Fruit fly (Drosophila melanogaster): ENCODE data around the gene Lst8.

Lst8 gene

DNA sequence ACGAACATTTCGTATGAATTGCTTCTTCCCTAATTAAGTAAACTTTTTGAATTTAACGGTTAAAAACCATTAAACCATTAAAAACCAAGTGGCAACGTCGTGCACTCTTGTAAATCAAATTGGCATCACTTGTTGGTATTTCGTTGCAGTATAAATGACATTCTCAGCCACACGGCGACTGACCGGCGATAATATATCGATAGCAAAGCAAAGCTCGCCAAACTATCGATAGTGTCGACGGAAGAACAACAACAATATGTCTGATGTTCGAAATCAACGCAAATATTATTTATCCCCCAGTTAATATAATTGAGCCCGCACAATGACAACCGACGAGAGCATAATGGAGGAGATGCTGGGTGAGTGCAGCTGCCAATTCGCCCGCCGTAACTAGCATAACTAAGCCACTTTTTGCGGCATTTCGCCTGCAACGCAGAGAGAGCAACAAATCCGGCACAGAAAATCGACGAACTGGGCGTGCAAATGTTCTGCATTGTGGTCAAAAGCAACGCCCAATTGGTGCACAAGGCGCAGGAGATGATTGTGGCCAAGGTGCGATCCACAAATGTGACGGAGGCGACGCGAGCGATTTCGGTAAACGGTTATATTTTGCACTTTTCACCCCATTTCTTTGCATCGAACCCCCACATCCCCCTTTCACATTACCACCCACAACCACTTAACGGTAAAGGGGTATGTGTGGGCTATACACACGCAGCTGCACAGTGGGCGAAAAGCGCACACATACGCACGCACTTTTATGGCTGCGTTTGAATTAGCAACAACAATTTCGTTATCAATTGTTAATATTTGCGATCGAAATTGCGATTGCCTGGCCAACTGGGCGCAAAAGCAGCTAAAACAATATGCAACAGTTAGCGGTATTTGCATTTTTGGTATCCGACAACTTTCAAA, 4.7 kb downstream of the Lst8 start, which contains the start of gene Gga:
Gene Gga, plus strand, starts transcription at position 213 of the 915 bp plus-strand sequence.
- no peak for TF ChIP-seq noc (tag; optimal IDR thresholded peaks at IDR 0.05)

DNA sequence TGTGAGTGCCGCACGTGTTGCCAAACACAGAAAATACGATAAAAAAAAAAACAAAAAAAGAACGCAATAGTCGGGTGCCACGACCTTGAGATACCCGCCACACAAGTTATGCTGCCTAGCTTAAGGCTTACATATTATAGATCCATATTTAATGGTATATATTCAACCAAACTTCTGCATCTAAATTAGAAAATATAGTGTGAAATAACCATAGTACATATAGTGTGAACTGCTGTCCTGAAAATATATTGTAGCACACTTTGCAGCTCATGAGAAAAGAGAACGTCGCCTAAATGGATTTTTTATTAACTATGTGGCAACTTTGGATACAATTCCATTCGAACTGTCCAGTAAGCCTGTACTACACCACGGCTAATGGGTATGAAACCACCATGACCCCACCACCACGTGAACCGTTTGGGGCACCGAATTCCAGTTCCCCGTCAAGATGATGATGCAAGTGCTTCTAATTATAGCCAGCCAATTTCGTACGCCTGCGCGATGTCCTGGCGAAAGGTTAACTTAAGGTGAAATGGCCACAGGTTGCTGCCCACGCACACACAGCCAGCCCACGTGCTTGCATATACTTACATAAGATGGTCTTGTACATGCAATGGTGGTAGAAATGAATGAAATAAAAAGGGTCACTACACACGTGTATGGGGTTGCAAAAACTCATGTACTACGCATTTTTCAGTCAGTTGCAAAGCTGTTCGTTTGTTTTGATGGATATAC, 5.5 kb downstream of the Lst8 start:
- TF ChIP-seq noc (tag; optimal IDR thresholded peaks at IDR 0.05), result peak; percentile 37

DNA sequence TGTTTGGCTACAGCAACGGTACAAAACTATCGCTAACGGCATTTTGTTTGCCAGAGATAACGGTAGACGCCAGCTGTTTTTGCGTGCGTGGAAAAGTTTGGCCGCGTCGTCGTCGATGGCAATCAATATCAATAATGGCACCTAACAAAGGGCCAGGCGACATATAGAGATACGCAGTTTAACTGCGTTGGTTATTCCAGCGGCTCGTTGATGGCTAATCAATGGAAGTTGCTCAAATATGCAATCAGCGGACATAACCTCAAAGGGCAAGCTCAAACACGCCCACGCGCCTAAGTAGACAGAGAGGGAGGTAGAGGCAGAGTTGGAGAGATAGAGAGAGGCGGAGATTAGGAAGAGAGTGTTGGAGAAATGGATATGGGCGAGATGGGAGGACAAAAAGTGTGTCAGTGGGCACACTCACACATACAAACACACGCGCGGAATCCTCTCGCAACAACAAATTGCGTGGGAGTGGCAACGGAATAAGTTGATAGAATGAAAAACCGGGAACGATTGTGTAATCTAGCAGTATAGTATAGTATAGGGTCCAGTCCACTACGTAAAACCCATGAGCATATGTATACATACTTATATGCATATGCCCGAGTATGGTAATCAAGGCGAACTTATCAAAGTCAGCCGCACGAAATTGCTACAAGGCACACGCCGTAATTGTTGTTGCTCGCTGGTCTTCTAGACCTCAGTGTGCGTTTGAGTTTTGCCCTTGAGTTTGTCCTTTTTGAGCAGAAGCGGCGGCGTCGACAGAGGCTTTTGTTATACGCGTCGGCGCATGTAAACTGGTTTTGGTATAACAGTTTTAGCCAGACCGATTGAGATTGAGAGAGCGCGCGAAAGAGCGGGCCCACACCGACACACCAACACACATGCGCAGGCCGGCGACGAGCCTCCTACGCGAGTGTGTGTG, 6.3 kb downstream of the Lst8 start:
- no peak for TF ChIP-seq noc (tag; optimal IDR thresholded peaks at IDR 0.05)

dm6 chrX:9598106-9598505, 7.7 kb downstream of the Lst8 start:
- TF ChIP-seq noc (tag; optimal IDR thresholded peaks at IDR 0.05), result no peak

DNA sequence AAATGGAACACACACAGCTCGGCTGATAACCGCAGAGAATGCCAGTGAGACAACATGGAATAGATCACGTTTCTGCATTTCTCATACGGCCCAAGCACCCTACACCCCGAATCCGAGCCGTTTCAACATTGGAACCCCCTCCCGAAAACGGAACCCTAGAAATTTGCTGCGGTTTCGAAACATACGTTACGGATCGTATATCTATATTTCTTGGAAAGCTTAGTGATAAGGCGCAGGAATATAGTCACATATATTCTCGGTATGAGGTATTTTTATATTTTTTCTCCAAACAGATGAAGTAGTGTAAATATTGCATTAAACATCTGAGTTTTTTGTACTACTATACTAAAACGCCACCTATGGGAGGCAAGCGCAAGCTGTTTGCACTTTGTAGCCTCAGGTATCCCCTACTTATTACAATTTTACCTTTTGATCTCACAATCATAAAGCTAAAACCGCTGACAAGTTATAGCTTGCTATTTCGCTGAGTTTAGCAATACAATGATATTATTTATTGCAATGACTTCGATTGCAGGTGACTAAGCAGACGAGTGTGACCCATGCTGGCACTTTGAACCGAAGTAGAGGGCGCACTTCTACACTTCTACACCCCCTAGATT, 10.3 kb downstream of the Lst8 start:
- no peak for TF ChIP-seq noc (tag; optimal IDR thresholded peaks at IDR 0.05)

dm6 chrX:9594446-9594845, 11.3 kb downstream of the Lst8 start:
- no peak for TF ChIP-seq noc (tag; optimal IDR thresholded peaks at IDR 0.05)

- TF ChIP-seq noc (tag; optimal IDR thresholded peaks at IDR 0.05), result no peak
Measured at dm6 chrX:9590592-9590991, 15.2 kb downstream of the Lst8 start.

dm6 chrX:9589928-9590327, 15.8 kb downstream of the Lst8 start:
- TF ChIP-seq noc (tag; optimal IDR thresholded peaks at IDR 0.05), result peak; percentile 79

dm6 chrX:9587881-9588280, 17.9 kb downstream of the Lst8 start:
- no peak for TF ChIP-seq noc (tag; optimal IDR thresholded peaks at IDR 0.05)

- TF ChIP-seq noc (tag; optimal IDR thresholded peaks at IDR 0.05), result no peak
Measured at dm6 chrX:9586627-9587026, 19.1 kb downstream of the Lst8 start.

DNA sequence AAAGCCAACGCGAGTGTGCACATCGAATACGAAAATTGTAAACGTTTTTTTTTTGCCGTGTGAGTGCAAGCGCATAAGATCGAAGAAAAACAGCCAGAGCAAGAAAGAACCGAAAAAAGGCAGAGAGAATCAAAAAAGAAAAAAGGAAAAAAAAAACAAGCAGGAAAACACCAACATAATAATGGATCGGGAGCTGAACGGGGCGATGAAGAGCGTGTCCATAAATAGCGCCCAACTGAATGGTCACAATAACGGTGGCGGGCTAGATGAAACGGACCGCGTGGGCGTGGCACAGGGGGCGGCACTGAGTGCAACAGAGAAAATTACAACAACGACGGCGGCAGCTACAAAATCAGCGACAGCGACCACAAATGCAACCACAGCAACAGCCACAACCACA, 19.7 kb downstream of the Lst8 start:
- TF ChIP-seq noc (tag; optimal IDR thresholded peaks at IDR 0.05), result no peak

DNA sequence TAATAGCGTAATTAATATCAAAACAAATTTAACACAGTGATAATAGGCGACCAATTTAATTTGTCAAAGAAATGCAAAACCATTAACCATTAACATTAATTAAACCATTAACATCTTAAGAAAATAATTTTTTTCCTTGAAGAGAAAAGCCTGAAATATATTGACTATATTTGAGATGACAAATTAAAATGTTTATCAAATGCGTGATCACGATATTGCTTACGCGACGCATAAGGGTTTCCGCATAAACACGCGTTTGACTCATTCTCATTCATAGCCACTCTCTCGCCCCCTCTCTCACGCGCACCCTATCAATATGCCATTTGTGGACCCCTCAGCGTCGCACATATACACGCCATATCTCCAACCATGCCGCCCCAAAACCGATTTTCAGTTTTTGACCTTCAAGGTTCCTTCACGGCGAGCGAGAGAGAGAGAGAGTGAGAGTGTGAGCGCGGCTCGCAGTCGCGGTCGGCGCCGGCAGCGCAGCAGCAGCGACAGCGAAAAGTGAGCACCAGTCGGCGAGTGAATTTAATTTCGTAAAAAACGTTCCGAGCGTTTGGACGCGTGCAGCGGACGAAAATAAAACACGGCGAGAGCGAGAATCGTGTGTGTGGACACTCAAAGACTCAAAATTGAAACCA, 20.3 kb downstream of the Lst8 start, which contains the start of gene Hex-A:
Gene Hex-A, plus strand, starts transcription at position 317 of the 644 bp plus-strand sequence.
- peak; percentile 99 for TF ChIP-seq noc (tag; optimal IDR thresholded peaks at IDR 0.05)

DNA sequence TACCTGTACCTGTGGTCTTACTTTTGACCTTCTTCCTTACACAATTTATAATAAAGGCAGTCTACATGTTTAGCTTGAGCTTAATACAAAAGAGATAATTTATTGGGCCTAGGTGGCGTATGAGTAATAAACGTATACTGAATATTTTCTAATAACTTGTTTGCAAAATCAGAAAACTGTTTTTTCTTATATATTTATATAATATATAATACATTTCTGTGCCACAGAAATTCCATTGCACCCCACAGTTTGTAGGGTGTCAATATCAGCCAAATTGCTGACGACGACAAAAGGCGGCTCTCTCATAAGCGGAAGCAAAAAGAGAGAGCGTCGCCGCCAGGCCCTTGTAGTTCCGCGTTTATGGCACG, 20.8 kb downstream of the Lst8 start:
- TF ChIP-seq noc (tag; optimal IDR thresholded peaks at IDR 0.05), result no peak

dm6 chrX:9584104-9584947, 21.4 kb downstream of the Lst8 start:
- TF ChIP-seq noc (tag; optimal IDR thresholded peaks at IDR 0.05), result no peak

Measured in whole organism, larva.